Worm (Caenorhabditis elegans) whole organism, L2 larva: Measurements from ENCODE around the gene F31F4.17.

ENCODE experiments used
- C34F6.9 ChIP-seq: fragments of 150-350 bp; optimal IDR thresholded peaks from 2 replicates; lab custom pipeline; 2014; ENCODE audit warnings: missing biosample characterization, missing genetic modification characterization
- F13H6.1 ChIP-seq: sonication (generic microtip); optimal IDR thresholded peaks from 2 replicates; lab custom pipeline; 2016; ENCODE audit warnings: missing genetic modification characterization, missing compliant biosample characterization
- Y55F3AM.14 ChIP-seq: fragments of 200-800 bp; sonication (Bioruptor generic); optimal IDR thresholded peaks from 2 replicates; lab custom pipeline; 2018; ENCODE audit warnings: mild to moderate bottlenecking, missing genetic modification characterization, missing compliant biosample characterization
- ZK546.5 ChIP-seq: sonication (generic microtip); optimal IDR thresholded peaks from 2 replicates; lab custom pipeline; 2017; ENCODE audit warnings: missing biosample characterization, missing genetic modification characterization
- alr-1 ChIP-seq: fragments of 150-350 bp; optimal IDR thresholded peaks from 2 replicates; lab custom pipeline; 2014; ENCODE audit warnings: missing biosample characterization, missing genetic modification characterization
- aly-2 ChIP-seq: fragments of 150-350 bp; optimal IDR thresholded peaks from 2 replicates; lab custom pipeline; 2014; ENCODE audit warnings: missing biosample characterization, missing genetic modification characterization
- ama-1 ChIP-seq: fragments of 150-350 bp; optimal IDR thresholded peaks from 2 replicates; lab custom pipeline; 2018; ENCODE audit warnings: inconsistent platforms
- blmp-1 ChIP-seq: sonication (generic microtip); optimal IDR thresholded peaks from 2 replicates; lab custom pipeline; 2017; ENCODE audit warnings: missing genetic modification characterization, mild to moderate bottlenecking, missing compliant biosample characterization, antibody characterized with exemption, moderate library complexity; ENCODE audit not compliant: insufficient read depth
- ceh-82 ChIP-seq: fragments of 150-350 bp; optimal IDR thresholded peaks from 2 replicates; lab custom pipeline; 2014; ENCODE audit warnings: missing biosample characterization, missing genetic modification characterization
- crh-2 ChIP-seq: sonication (generic microtip); optimal IDR thresholded peaks from 2 replicates; lab custom pipeline; 2017; ENCODE audit warnings: missing biosample characterization, missing genetic modification characterization
- dmd-4 ChIP-seq: sonication (generic microtip); optimal IDR thresholded peaks from 2 replicates; lab custom pipeline; 2017; ENCODE audit warnings: missing biosample characterization, missing genetic modification characterization
- egl-27 ChIP-seq: sonication (generic microtip); optimal IDR thresholded peaks from 3 replicates; lab custom pipeline; 2017; ENCODE audit warnings: missing biosample characterization, missing genetic modification reagents, missing genetic modification characterization
- elt-1 ChIP-seq: fragments of 150-350 bp; optimal IDR thresholded peaks from 2 replicates; lab custom pipeline; 2014; ENCODE audit warnings: missing biosample characterization, missing genetic modification characterization
- elt-3 ChIP-seq: sonication (generic microtip); optimal IDR thresholded peaks from 2 replicates; lab custom pipeline; 2017; ENCODE audit warnings: missing biosample characterization, missing genetic modification characterization
- fos-1 ChIP-seq: fragments of 150-350 bp; optimal IDR thresholded peaks from 2 replicates; lab custom pipeline; 2014; ENCODE audit warnings: missing biosample characterization, missing genetic modification characterization
- gmeb-1 ChIP-seq: fragments of 150-350 bp; optimal IDR thresholded peaks from 2 replicates; lab custom pipeline; 2014; ENCODE audit warnings: missing biosample characterization, missing genetic modification characterization
- lin-13 ChIP-seq: fragments of 150-350 bp; optimal IDR thresholded peaks from 2 replicates; lab custom pipeline; 2014; ENCODE audit warnings: missing biosample characterization, missing genetic modification reagents, missing genetic modification characterization
- lin-39 ChIP-seq: fragments of 150-350 bp; optimal IDR thresholded peaks from 2 replicates; lab custom pipeline; 2014; ENCODE audit warnings: missing biosample characterization, missing genetic modification reagents, missing genetic modification characterization
- lsy-2 ChIP-seq, 2 experiments: fragments of 150-350 bp in 1 of 2; sonication (generic microtip) in 1 of 2; optimal IDR thresholded peaks; 2 replicates each; lab custom pipeline; 2014 to 2017; ENCODE audit warnings: missing biosample characterization in 2 of 2, missing genetic modification characterization in 2 of 2
- mab-5 ChIP-seq: fragments of 150-350 bp; optimal IDR thresholded peaks from 2 replicates; lab custom pipeline; 2014; ENCODE audit warnings: missing biosample characterization, missing genetic modification characterization
- mbf-1 ChIP-seq: sonication (generic microtip); optimal IDR thresholded peaks from 2 replicates; lab custom pipeline; 2017; ENCODE audit warnings: missing biosample characterization, missing genetic modification characterization
- mdl-1 ChIP-seq, 2 experiments: fragments of 150-350 bp in 1 of 2; sonication (generic microtip) in 1 of 2; optimal IDR thresholded peaks; 2 replicates each; lab custom pipeline; 2017; ENCODE audit warnings: missing biosample characterization in 2 of 2, missing genetic modification characterization in 2 of 2
- nhr-10 ChIP-seq: sonication (generic microtip); optimal IDR thresholded peaks from 2 replicates; lab custom pipeline; 2017; ENCODE audit warnings: missing biosample characterization, missing genetic modification characterization
- nhr-11 ChIP-seq: fragments of 150-350 bp; optimal IDR thresholded peaks from 2 replicates; lab custom pipeline; 2014; ENCODE audit warnings: missing biosample characterization, missing genetic modification characterization
- nhr-129 ChIP-seq: fragments of 150-350 bp; optimal IDR thresholded peaks from 2 replicates; lab custom pipeline; 2014; ENCODE audit warnings: missing biosample characterization, missing genetic modification characterization
- nhr-21 ChIP-seq: fragments of 150-350 bp; optimal IDR thresholded peaks from 2 replicates; lab custom pipeline; 2014; ENCODE audit warnings: missing biosample characterization, missing genetic modification characterization
- nhr-23 ChIP-seq: fragments of 150-350 bp; optimal IDR thresholded peaks from 2 replicates; lab custom pipeline; 2014; ENCODE audit warnings: missing biosample characterization, missing genetic modification reagents, missing genetic modification characterization
- nhr-237 ChIP-seq: fragments of 150-350 bp; optimal IDR thresholded peaks from 2 replicates; lab custom pipeline; 2014; ENCODE audit warnings: missing biosample characterization, missing genetic modification characterization
- nhr-25 ChIP-seq: fragments of 150-350 bp; sonication (generic microtip); optimal IDR thresholded peaks from 3 replicates; lab custom pipeline; 2014; ENCODE audit warnings: missing biosample characterization, missing genetic modification characterization
- nhr-6 ChIP-seq: fragments of 150-350 bp; optimal IDR thresholded peaks from 2 replicates; lab custom pipeline; 2014; ENCODE audit warnings: missing biosample characterization, missing genetic modification characterization
- sem-4 ChIP-seq: fragments of 150-350 bp; optimal IDR thresholded peaks from 2 replicates; lab custom pipeline; 2014; ENCODE audit warnings: missing biosample characterization, missing genetic modification reagents, missing genetic modification characterization
- sma-9 ChIP-seq, 2 experiments: fragments of 150-350 bp in 1 of 2; sonication (generic microtip) in 1 of 2; optimal IDR thresholded peaks; 2 replicates each; lab custom pipeline; 2014 to 2016; ENCODE audit warnings: missing genetic modification characterization in 2 of 2, mild to moderate bottlenecking in 1 of 2, missing biosample characterization in 1 of 2, missing compliant biosample characterization in 1 of 2, missing genetic modification reagents in 1 of 2, moderate library complexity in 1 of 2
- unc-39 ChIP-seq: fragments of 150-350 bp; optimal IDR thresholded peaks from 2 replicates; lab custom pipeline; 2014; ENCODE audit warnings: missing biosample characterization, missing genetic modification characterization
- unc-55 ChIP-seq: fragments of 150-350 bp; sonication (generic microtip); optimal IDR thresholded peaks from 3 replicates; lab custom pipeline; 2014; ENCODE audit warnings: missing biosample characterization, missing genetic modification reagents, missing genetic modification characterization
- unc-62 ChIP-seq: fragments of 150-350 bp; optimal IDR thresholded peaks from 2 replicates; lab custom pipeline; 2014; ENCODE audit warnings: missing biosample characterization, missing genetic modification reagents, missing genetic modification characterization
- ztf-4 ChIP-seq: fragments of 150-350 bp; optimal IDR thresholded peaks from 2 replicates; lab custom pipeline; 2014; ENCODE audit warnings: missing biosample characterization, missing genetic modification characterization

F31F4.17 gene

ce11 chrV:617917-618316 is 42.2 kb downstream of the F31F4.17 start:
- no peak for TF ChIP-seq nhr-23 (tag; lab: Kevin White, UChicago)
- TF ChIP-seq sma-9 (GFP tag; optimal IDR thresholded peaks at IDR 0.05; lab: Kevin White, UChicago): peak; percentile 15
- no peak for TF ChIP-seq sma-9 (tag; optimal IDR thresholded peaks at IDR 0.05; lab: Kevin White, UChicago)
- peak; percentile 5 for TF ChIP-seq C34F6.9 (tag; lab: Kevin White, UChicago)
- TF ChIP-seq lsy-2 (tag; optimal IDR thresholded peaks at IDR 0.05; lab: Kevin White, UChicago): peak in 1 of 2 experiments; percentile 29
- TF ChIP-seq ceh-82 (tag; lab: Kevin White, UChicago): no peak

ce11 chrV:615275-615674 is 44.8 kb downstream of the F31F4.17 start, which contains the start of gene F48G7.13:
Gene F48G7.13 (plus strand): TSS chrV:615575.
- TF ChIP-seq Y55F3AM.14 (GFP tag; lab: Kevin White, UChicago): no peak
- no peak for TF ChIP-seq unc-39 (tag; lab: Kevin White, UChicago)
- peak; percentile 49 for TF ChIP-seq fos-1
- no peak for TF ChIP-seq crh-2
- TF ChIP-seq egl-27 (tag; lab: Kevin White, UChicago): no peak
- no peak for TF ChIP-seq elt-3 (tag; lab: Kevin White, UChicago)
- TF ChIP-seq gmeb-1 (tag; lab: Kevin White, UChicago): no peak

- TF ChIP-seq ztf-4 (tag; lab: Kevin White, UChicago): no peak
- TF ChIP-seq unc-62 (GFP tag; lab: Kevin White, UChicago): no peak
- no peak for TF ChIP-seq elt-3 (tag; lab: Kevin White, UChicago)
- no peak for TF ChIP-seq mab-5
- no peak for TF ChIP-seq nhr-23 (tag; lab: Kevin White, UChicago)
- TF ChIP-seq ZK546.5 (tag; lab: Kevin White, UChicago): no peak
- TF ChIP-seq nhr-129: peak; percentile 71
- TF ChIP-seq sma-9 (GFP tag; optimal IDR thresholded peaks at IDR 0.05; lab: Kevin White, UChicago): peak; percentile 57
- no peak for TF ChIP-seq sma-9 (tag; optimal IDR thresholded peaks at IDR 0.05; lab: Kevin White, UChicago)
- TF ChIP-seq nhr-21 (tag; lab: Kevin White, UChicago): no peak
- TF ChIP-seq nhr-11 (tag; lab: Kevin White, UChicago): no peak
- TF ChIP-seq lin-13 (GFP tag; lab: Kevin White, UChicago): no peak
- TF ChIP-seq crh-2: peak; percentile 29
- TF ChIP-seq unc-55 (GFP tag; lab: Kevin White, UChicago): no peak
- TF ChIP-seq unc-39 (tag; lab: Kevin White, UChicago): no peak
- TF ChIP-seq nhr-6 (tag; lab: Kevin White, UChicago): no peak
- no peak for TF ChIP-seq lsy-2 (tag; optimal IDR thresholded peaks at IDR 0.05; lab: Kevin White, UChicago)
- TF ChIP-seq elt-1 (tag; lab: Kevin White, UChicago): no peak
- TF ChIP-seq mbf-1: no peak
- TF ChIP-seq Y55F3AM.14 (GFP tag; lab: Kevin White, UChicago): no peak
- no peak for TF ChIP-seq ama-1 (lab: Kevin White, UChicago)
- TF ChIP-seq F13H6.1: no peak
- no peak for TF ChIP-seq mdl-1 (tag; optimal IDR thresholded peaks at IDR 0.05; lab: Kevin White, UChicago)
- no peak for TF ChIP-seq nhr-10 (tag; lab: Kevin White, UChicago)
- no peak for TF ChIP-seq alr-1 (tag; lab: Kevin White, UChicago)
- TF ChIP-seq aly-2 (tag; lab: Kevin White, UChicago): no peak
- no peak for TF ChIP-seq blmp-1 (tag; lab: Kevin White, UChicago)
- TF ChIP-seq C34F6.9 (tag; lab: Kevin White, UChicago): no peak
- TF ChIP-seq nhr-25 (tag; lab: Kevin White, UChicago): no peak
- TF ChIP-seq sem-4 (tag; lab: Kevin White, UChicago): no peak
- no peak for TF ChIP-seq nhr-237
- TF ChIP-seq fos-1: peak; percentile 8
Observed at ce11 chrV:610217-610616, 49.9 kb downstream of the F31F4.17 start, which contains the start of gene nhr-90. Gene nhr-90 (plus strand): TSS chrV:610512.

- TF ChIP-seq alr-1 (tag; lab: Kevin White, UChicago): no peak
- no peak for TF ChIP-seq ztf-4 (tag; lab: Kevin White, UChicago)
- TF ChIP-seq dmd-4 (tag; lab: Kevin White, UChicago): no peak
- TF ChIP-seq lin-39 (tag; lab: Kevin White, UChicago): no peak
- TF ChIP-seq, all 48 proteins: peak for 0
Observed at ce11 chrV:609671-610070, 50.4 kb downstream of the F31F4.17 start, which contains the start of gene srlf-36. Gene srlf-36 (minus strand): TSS chrV:609771.
